Worm (Caenorhabditis elegans) whole organism, L2 larva: Measurements from ENCODE around the gene sre-13.

Experiments used
- C34F6.9 ChIP-seq: fragments of 150-350 bp; optimal IDR thresholded peaks from 2 replicates; lab custom pipeline; 2014; ENCODE audit warnings: missing biosample characterization, missing genetic modification characterization
- aly-2 ChIP-seq: fragments of 150-350 bp; optimal IDR thresholded peaks from 2 replicates; lab custom pipeline; 2014; ENCODE audit warnings: missing biosample characterization, missing genetic modification characterization
- ama-1 ChIP-seq: fragments of 150-350 bp; optimal IDR thresholded peaks from 2 replicates; lab custom pipeline; 2018; ENCODE audit warnings: inconsistent platforms
- ceh-82 ChIP-seq: fragments of 150-350 bp; optimal IDR thresholded peaks from 2 replicates; lab custom pipeline; 2014; ENCODE audit warnings: missing biosample characterization, missing genetic modification characterization
- fos-1 ChIP-seq: fragments of 150-350 bp; optimal IDR thresholded peaks from 2 replicates; lab custom pipeline; 2014; ENCODE audit warnings: missing biosample characterization, missing genetic modification characterization
- lin-39 ChIP-seq: fragments of 150-350 bp; optimal IDR thresholded peaks from 2 replicates; lab custom pipeline; 2014; ENCODE audit warnings: missing biosample characterization, missing genetic modification reagents, missing genetic modification characterization
- nhr-11 ChIP-seq: fragments of 150-350 bp; optimal IDR thresholded peaks from 2 replicates; lab custom pipeline; 2014; ENCODE audit warnings: missing biosample characterization, missing genetic modification characterization
- nhr-12 ChIP-seq: fragments of 150-350 bp; optimal IDR thresholded peaks from 2 replicates; lab custom pipeline; 2014; ENCODE audit warnings: missing biosample characterization, missing genetic modification characterization
- zag-1 ChIP-seq: fragments of 150-350 bp; optimal IDR thresholded peaks from 2 replicates; lab custom pipeline; 2014; ENCODE audit warnings: missing biosample characterization, missing genetic modification characterization
- ztf-11 ChIP-seq: sonication (generic microtip); optimal IDR thresholded peaks from 2 replicates; lab custom pipeline; 2017; ENCODE audit warnings: missing biosample characterization, missing genetic modification characterization

DNA sequence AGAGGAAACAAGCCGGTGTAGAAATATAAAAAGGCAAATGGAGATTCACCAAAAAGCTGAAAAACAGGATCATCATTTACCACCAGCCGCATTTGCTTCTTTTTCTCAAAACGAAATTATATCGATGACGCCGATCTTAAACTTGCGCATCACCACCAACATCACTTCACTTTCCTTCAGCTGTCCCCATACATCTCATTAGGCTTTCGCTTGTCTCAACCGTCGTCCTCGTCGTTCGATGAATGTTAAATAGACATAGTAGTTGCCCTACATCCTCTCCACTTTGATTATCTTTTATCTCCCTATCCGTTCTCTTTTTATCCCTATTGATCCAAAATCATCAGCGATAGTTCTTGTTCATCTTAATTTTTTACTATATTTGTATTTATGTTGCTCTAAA, 9.8 kb downstream of the sre-13 start:
- TF ChIP-seq nhr-11 (no peak), aly-2 (no peak), C34F6.9 (tag; lab: Kevin White, UChicago) (no peak), zag-1 (tag; lab: Kevin White, UChicago) (no peak), lin-39 (tag; lab: Kevin White, UChicago) (no peak), ceh-82 (tag; lab: Kevin White, UChicago) (no peak), ama-1 (lab: Kevin White, UChicago) (no peak), nhr-12 (tag; lab: Kevin White, UChicago) (no peak), fos-1 (no peak), ztf-11 (tag; lab: Kevin White, UChicago) (no peak)
